Fruit fly (Drosophila melanogaster) whole organism, prepupa: Measurements from ENCODE around the gene CG13795.
"Not testable (repeated sequence)": the region's sequence is repeated elsewhere in the genome, so short reads cannot be mapped to it uniquely, and the experiment has no call there.

Experiments used
- Blimp-1 ChIP-seq: fragments of 200-800 bp; sonication (Bioruptor generic); optimal IDR thresholded peaks from 3 replicates; lab custom pipeline; 2017; ENCODE audit warnings: missing biosample characterization, missing genetic modification characterization, mild to moderate bottlenecking, moderate library complexity, missing genetic modification reagents
- CG11294 ChIP-seq: fragments of 200-800 bp; sonication (Bioruptor generic); IDR thresholded peaks from 2 replicates; pipeline ENCODE4 v1.3.6; 2022; ENCODE audit warnings: missing biosample characterization, missing genetic modification characterization
- dsx ChIP-seq: fragments of 200-800 bp; optimal IDR thresholded peaks from 3 replicates; lab custom pipeline; 2019; ENCODE audit warnings: missing biosample characterization, mild to moderate bottlenecking, missing genetic modification characterization, moderate library complexity; ENCODE audit not compliant: poor library complexity, severe bottlenecking
- svp ChIP-seq: fragments of 200-800 bp; sonication (Bioruptor generic); peaks from one replicate; lab custom pipeline; 2016; ENCODE audit warnings: missing biosample characterization, missing genetic modification characterization

DNA sequence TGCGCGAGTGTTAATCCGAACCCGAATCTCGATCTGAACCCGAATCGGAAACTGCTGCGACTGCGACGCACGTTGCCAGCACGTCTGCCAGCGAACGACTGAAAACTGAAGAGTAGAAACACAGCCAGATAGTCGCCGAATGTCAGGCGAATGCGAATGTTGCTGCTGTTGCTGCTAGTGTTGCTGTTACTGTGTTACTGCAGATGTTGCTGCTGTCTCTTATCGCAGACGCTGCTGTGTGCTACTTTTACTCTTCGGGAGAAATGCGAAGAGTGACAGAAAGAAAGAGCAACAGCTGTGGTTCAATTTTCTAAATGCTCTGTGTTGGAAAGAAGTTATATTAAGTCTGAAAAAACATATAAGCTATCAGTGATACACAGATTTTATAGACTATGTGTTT, 12.6 kb upstream of the CG13795 start, which contains the start of gene CG31904:
- TF ChIP-seq Blimp-1; CG11294 (GFP tag; lab: Robert Waterston, UW); svp (GFP tag; lab: Kevin White, UChicago); dsx (GFP tag; lab: Kevin White, UChicago): not testable (repeated sequence)
